Fruit fly (Drosophila melanogaster): ENCODE results near the gene mtTFB1.

The mtTFB1 gene

DNA sequence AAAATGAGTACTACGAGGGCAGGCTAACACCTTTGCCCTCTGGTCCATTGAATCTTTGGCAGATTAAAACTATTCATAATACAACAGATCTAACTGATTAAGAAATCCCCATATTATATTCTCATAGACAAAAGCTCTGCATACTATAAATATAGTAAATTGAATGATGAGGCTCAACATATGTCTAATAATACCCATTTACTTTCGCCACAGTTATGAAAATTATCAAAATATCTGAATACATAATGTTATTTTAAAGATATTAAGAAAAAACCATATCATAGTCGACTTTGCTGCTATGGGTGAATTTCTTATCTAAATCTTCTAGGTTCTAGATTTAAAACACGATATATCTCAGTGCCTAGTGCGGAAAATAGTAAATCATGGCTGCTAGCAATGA, 23.1 kb downstream of the mtTFB1 start, which contains the start of gene CG32087:
Gene CG32087, plus strand, starts transcription at position 301 of the 400 bp plus-strand sequence.
- no peak for TF ChIP-seq ac (GFP tag; optimal IDR thresholded peaks at IDR 0.05)
- TF ChIP-seq bsh (GFP tag; optimal IDR thresholded peaks at IDR 0.05) = no peak
- TF ChIP-seq CG10654 (GFP tag; optimal IDR thresholded peaks at IDR 0.05) = no peak
- TF ChIP-seq amos (GFP tag; IDR thresholded peaks at IDR 0.05; ENCODE audit: partially characterized antibody) = no peak
- no peak for TF ChIP-seq bowl (GFP tag; IDR thresholded peaks at IDR 0.05)
- TF ChIP-seq dati (GFP tag; IDR thresholded peaks at IDR 0.05) = no peak
- no peak for TF ChIP-seq sisA (GFP tag; IDR thresholded peaks at IDR 0.05)
- no peak for TF ChIP-seq oc (tag; optimal IDR thresholded peaks at IDR 0.05)
- TF ChIP-seq maf-S (GFP tag; optimal IDR thresholded peaks at IDR 0.05) = no peak
- no peak for TF ChIP-seq Xrp1 (GFP tag; IDR thresholded peaks at IDR 0.05)
- TF ChIP-seq grau (tag; optimal IDR thresholded peaks at IDR 0.05) = no peak
- TF ChIP-seq BEAF-32 (GFP tag; optimal IDR thresholded peaks at IDR 0.05) = no peak
- no peak for TF ChIP-seq dmrt99B (tag; optimal IDR thresholded peaks at IDR 0.05)
- TF ChIP-seq btn (GFP tag; optimal IDR thresholded peaks at IDR 0.05) = no peak
- no peak for TF ChIP-seq cad (GFP tag; optimal IDR thresholded peaks at IDR 0.05)
- no peak for TF ChIP-seq ERR (GFP tag; optimal IDR thresholded peaks at IDR 0.05)
- no peak for TF ChIP-seq zfh2 (GFP tag; optimal IDR thresholded peaks at IDR 0.05)
- TF ChIP-seq pita (GFP tag; optimal IDR thresholded peaks at IDR 0.05) = no peak
- no peak for TF ChIP-seq Bteb2 (GFP tag; optimal IDR thresholded peaks at IDR 0.05)
- TF ChIP-seq ab (GFP tag; optimal IDR thresholded peaks at IDR 0.05) = no peak

DNA sequence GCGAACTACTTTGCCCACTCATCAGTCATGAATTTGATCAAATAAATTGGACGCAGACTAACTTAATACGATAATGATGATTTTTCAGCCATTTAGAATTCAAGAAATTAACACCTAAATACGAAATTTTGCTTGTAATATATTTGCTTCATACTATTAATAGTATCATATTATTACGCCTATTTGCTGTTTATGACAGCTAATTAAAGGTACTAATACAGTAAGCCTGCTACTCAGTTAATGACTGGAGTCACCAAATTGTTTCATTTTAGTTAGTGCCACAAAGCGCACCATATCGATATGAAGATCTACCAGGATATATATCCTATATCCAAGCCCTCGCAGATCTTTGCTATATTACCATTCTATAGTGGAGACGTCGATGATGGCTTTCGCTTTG, 42.2 kb downstream of the mtTFB1 start, which contains the start of gene Gr68a:
Gene Gr68a, plus strand, starts transcription at position 301 of the 400 bp plus-strand sequence.
- TF ChIP-seq psq (GFP tag; optimal IDR thresholded peaks at IDR 0.05) (no peak), Lhr (GFP tag; optimal IDR thresholded peaks at IDR 0.05) (no peak), CG10462 (GFP tag; optimal IDR thresholded peaks at IDR 0.05) (no peak), Deaf1 (tag; optimal IDR thresholded peaks at IDR 0.05) (no peak)

Measured in whole organism, embryonic.